Fruit fly (Drosophila melanogaster): ENCODE results near the gene Sras.

Sras gene

DNA sequence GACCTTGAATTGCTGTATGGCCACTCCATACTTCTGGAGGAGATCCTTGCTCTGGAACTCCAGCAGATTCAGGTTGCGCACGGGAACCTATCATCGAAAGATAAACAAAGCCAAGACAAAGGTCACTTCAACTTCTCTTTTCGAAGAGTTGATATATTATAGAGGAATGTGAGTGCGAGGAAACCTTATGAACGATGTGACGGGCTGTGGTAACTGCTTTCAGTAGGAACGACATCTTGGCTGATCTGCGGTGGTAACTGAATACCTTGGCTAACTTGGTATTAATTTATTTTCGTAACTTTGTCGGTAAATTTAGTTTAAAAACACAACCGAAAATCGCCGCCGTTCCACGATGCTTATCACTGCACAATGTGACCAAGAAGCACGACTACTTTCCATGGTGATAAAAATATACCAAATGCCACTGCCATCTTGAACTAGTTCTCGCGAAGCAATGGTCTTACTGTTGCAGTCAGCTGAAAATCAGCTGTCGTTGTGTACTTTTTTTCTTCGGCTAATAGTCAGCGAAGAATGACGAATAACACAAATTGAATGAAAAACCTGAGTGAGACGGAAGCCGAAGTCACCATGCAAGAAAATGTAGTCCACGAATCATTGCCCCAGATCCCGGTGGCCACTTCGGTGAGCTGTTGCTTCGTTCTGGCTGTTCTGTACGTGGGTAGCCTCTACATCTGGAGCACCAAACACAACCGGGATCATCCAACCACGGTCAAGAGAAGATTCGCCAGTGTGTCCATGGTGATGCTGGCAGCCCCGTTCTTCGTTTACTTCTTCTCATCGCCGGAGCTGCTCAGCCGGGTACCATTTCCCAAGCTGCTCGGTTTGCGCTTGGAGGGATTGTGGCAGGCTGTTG is at the start of gene Sras, which contains the start of gene ScsbetaG (continued):
- TF ChIP-seq CG2712 (tag; optimal IDR thresholded peaks at IDR 0.05) (no peak), CG8290 (GFP tag; optimal IDR thresholded peaks at IDR 0.05) (no peak), CG8290 (tag; optimal IDR thresholded peaks at IDR 0.05) (peak in 1 of 2 experiments; percentile 63), Ets97D (GFP tag; optimal IDR thresholded peaks at IDR 0.05) (peak; percentile 15), CG13287 (GFP tag; IDR thresholded peaks at IDR 0.05; ENCODE audit: partially characterized antibody) (peak; percentile 62; the same call in 1 of the 2 replicates), CG10366 (GFP tag; IDR thresholded peaks at IDR 0.05) (no peak), sd (tag; optimal IDR thresholded peaks at IDR 0.05) (peak; percentile 56), CG9797 (GFP tag; optimal IDR thresholded peaks at IDR 0.05) (peak; percentile 88), CG2116 (GFP tag; optimal IDR thresholded peaks at IDR 0.05) (peak; percentile 10), Dfd (GFP tag; optimal IDR thresholded peaks at IDR 0.05) (no peak), crp (GFP tag; optimal IDR thresholded peaks at IDR 0.05) (peak; percentile 95 to 100), tll (GFP tag; optimal IDR thresholded peaks at IDR 0.05) (peak in 1 of 2 experiments; percentile 2), CG3995 (GFP tag; optimal IDR thresholded peaks at IDR 0.05) (peak; percentile 49), amos (GFP tag; IDR thresholded peaks at IDR 0.05; ENCODE audit: partially characterized antibody) (peak; percentile 52; the same call in 1 of the 2 replicates), lov (optimal IDR thresholded peaks at IDR 0.05) (no peak), lov (GFP tag; IDR thresholded peaks at IDR 0.05) (no peak), CG6175 (GFP tag; IDR thresholded peaks at IDR 0.05) (no peak), tx (GFP tag; optimal IDR thresholded peaks at IDR 0.05) (no peak), psq (GFP tag; optimal IDR thresholded peaks at IDR 0.05) (no peak), Deaf1 (tag; optimal IDR thresholded peaks at IDR 0.05) (peak; percentile 49), Hr78 (GFP tag; optimal IDR thresholded peaks at IDR 0.05) (peak in 1 of 2 experiments; percentile 14), Vsx1 (GFP tag; optimal IDR thresholded peaks at IDR 0.05) (peak; percentile 72), CG10565 (GFP tag; optimal IDR thresholded peaks at IDR 0.05) (no peak), hbn (GFP tag; IDR thresholded peaks at IDR 0.05; ENCODE audit: partially characterized antibody) (peak; percentile 35; the same call in 1 of the 2 replicates), CG2199 (GFP tag; IDR thresholded peaks at IDR 0.05) (no peak), ftz-f1 (GFP tag; optimal IDR thresholded peaks at IDR 0.05) (peak; percentile 48), HmgZ (tag; optimal IDR thresholded peaks at IDR 0.05) (peak; percentile 66), CG1603 (tag; optimal IDR thresholded peaks at IDR 0.05) (peak; percentile 65), zfh2 (GFP tag; optimal IDR thresholded peaks at IDR 0.05) (no peak), CG13624 (GFP tag; optimal IDR thresholded peaks at IDR 0.05) (peak; percentile 7), CG14860 (GFP tag; IDR thresholded peaks at IDR 0.05; ENCODE audit: partially characterized antibody) (no peak), CG6791 (GFP tag; IDR thresholded peaks at IDR 0.05; ENCODE audit: partially characterized antibody) (peak; percentile 4; the same call in 1 of the 3 replicates), ab (GFP tag; optimal IDR thresholded peaks at IDR 0.05) (no peak), Nf-YC (tag; optimal IDR thresholded peaks at IDR 0.05) (peak; percentile 1), nerfin-1 (tag; optimal IDR thresholded peaks at IDR 0.05) (peak; percentile 26), Pdp1 (GFP tag; optimal IDR thresholded peaks at IDR 0.05) (peak in 1 of 2 experiments; percentile 2), so (GFP tag; IDR thresholded peaks at IDR 0.05) (no peak), CG43689 (GFP tag; IDR thresholded peaks at IDR 0.05) (no peak), CG7839 (tag; optimal IDR thresholded peaks at IDR 0.05) (no peak), Sin3A (optimal IDR thresholded peaks at IDR 0.05) (peak; percentile 53), al (GFP tag; IDR thresholded peaks at IDR 0.05) (no peak), CG15514 (GFP tag; optimal IDR thresholded peaks at IDR 0.05) (peak; percentile 99), Max (GFP tag; optimal IDR thresholded peaks at IDR 0.05) (no peak), Doc3 (GFP tag; IDR thresholded peaks at IDR 0.05; ENCODE audit: partially characterized antibody) (peak; percentile 43; the same call in 1 of the 3 replicates), dimm (GFP tag; IDR thresholded peaks at IDR 0.05) (no peak), CG5245 (GFP tag; optimal IDR thresholded peaks at IDR 0.05) (no peak), bbx (GFP tag; IDR thresholded peaks at IDR 0.05; ENCODE audit: partially characterized antibody) (peak; percentile 32; the same call in 1 of the 2 replicates), ERR (GFP tag; optimal IDR thresholded peaks at IDR 0.05) (no peak)
